Worm (Caenorhabditis elegans) whole organism, early embryonic: Measurements from ENCODE around the gene srd-66.

Experiments
- B0310.2 ChIP-seq: sonication (generic microtip); optimal IDR thresholded peaks from 2 replicates; lab custom pipeline; 2016; ENCODE audit warnings: mild to moderate bottlenecking, missing genetic modification characterization, missing compliant biosample characterization
- F13C5.2 ChIP-seq: sonication (generic microtip); optimal IDR thresholded peaks from 2 replicates; lab custom pipeline; 2017; ENCODE audit warnings: mild to moderate bottlenecking, missing genetic modification characterization, inconsistent platforms, missing compliant biosample characterization
- aly-1 ChIP-seq: sonication (generic microtip); optimal IDR thresholded peaks from 2 replicates; lab custom pipeline; 2016; ENCODE audit warnings: missing genetic modification characterization, missing compliant biosample characterization
- ama-1 ChIP-seq: fragments of 150-350 bp; optimal IDR thresholded peaks from 2 replicates; lab custom pipeline; 2014
- ceh-13 ChIP-seq: fragments of 200-800 bp; sonication (Bioruptor generic); optimal IDR thresholded peaks from 2 replicates; lab custom pipeline; 2018; ENCODE audit warnings: mild to moderate bottlenecking, missing genetic modification characterization, missing compliant biosample characterization
- ceh-36 ChIP-seq: sonication (generic microtip); optimal IDR thresholded peaks from 2 replicates; lab custom pipeline; 2016; ENCODE audit warnings: missing genetic modification characterization, inconsistent platforms, missing compliant biosample characterization
- ets-7 ChIP-seq: sonication (generic microtip); optimal IDR thresholded peaks from 2 replicates; lab custom pipeline; 2016; ENCODE audit warnings: missing genotype, missing genetic modification characterization, missing compliant biosample characterization
- flt-1 ChIP-seq: fragments of 200-800 bp; sonication (Bioruptor generic); IDR thresholded peaks from 2 replicates; pipeline ENCODE4 v1.3.6; 2022; ENCODE audit warnings: missing genetic modification characterization, missing compliant biosample characterization
- hmbx-1 ChIP-seq: sonication (generic microtip); optimal IDR thresholded peaks from 2 replicates; lab custom pipeline; 2016; ENCODE audit warnings: mild to moderate bottlenecking, missing genetic modification characterization, missing compliant biosample characterization
- hmg-4 ChIP-seq: fragments of 200-800 bp; sonication (Bioruptor generic); optimal IDR thresholded peaks from 2 replicates; lab custom pipeline; 2018; ENCODE audit warnings: mild to moderate bottlenecking, missing genetic modification characterization, missing compliant biosample characterization
- hnd-1 ChIP-seq: sonication (generic microtip); optimal IDR thresholded peaks from 2 replicates; lab custom pipeline; 2016; ENCODE audit warnings: missing genetic modification characterization, missing compliant biosample characterization
- pes-1 ChIP-seq: fragments of 200-800 bp; sonication (Bioruptor generic); IDR thresholded peaks from 2 replicates; pipeline ENCODE4 v1.3.6; 2022; ENCODE audit warnings: missing genetic modification reagents, missing genetic modification characterization, missing compliant biosample characterization
- scrt-1 ChIP-seq: fragments of 200-800 bp; sonication (Bioruptor generic); IDR thresholded peaks from 2 replicates; pipeline ENCODE4 v1.3.6; 2022; ENCODE audit warnings: missing genetic modification characterization, missing compliant biosample characterization
- sea-1 ChIP-seq: fragments of 200-800 bp; sonication (Bioruptor generic); conservative IDR thresholded peaks from 2 replicates; pipeline ENCODE4 v1.3.6; 2022; ENCODE audit warnings: missing genetic modification characterization, missing compliant biosample characterization
- tbx-11 ChIP-seq: fragments of 200-800 bp; sonication (Bioruptor generic); IDR thresholded peaks from 2 replicates; pipeline ENCODE4 v1.3.6; 2022; ENCODE audit warnings: missing genetic modification characterization, missing compliant biosample characterization
- tbx-37 ChIP-seq: fragments of 200-800 bp; sonication (Bioruptor generic); conservative IDR thresholded peaks from 2 replicates; pipeline ENCODE4 v1.3.6; 2022; ENCODE audit warnings: missing genetic modification reagents, missing genetic modification characterization, missing compliant biosample characterization
- tra-4 ChIP-seq: sonication (generic microtip); optimal IDR thresholded peaks from 2 replicates; lab custom pipeline; 2017; ENCODE audit warnings: missing genetic modification characterization, missing compliant biosample characterization

The srd-66 gene

ce11 chrIII:2013156-2013854 is 30.9 kb upstream of the srd-66 start:
- TF ChIP-seq scrt-1 (GFP tag; lab: Robert Waterston, UW), result no peak
- no peak for TF ChIP-seq aly-1 (tag; lab: Kevin White, UChicago)
- TF ChIP-seq pes-1, result no peak
- TF ChIP-seq ceh-36 (tag; lab: Kevin White, UChicago), result no peak
- no peak for TF ChIP-seq ama-1 (lab: Kevin White, UChicago)
- no peak for TF ChIP-seq tbx-11

DNA sequence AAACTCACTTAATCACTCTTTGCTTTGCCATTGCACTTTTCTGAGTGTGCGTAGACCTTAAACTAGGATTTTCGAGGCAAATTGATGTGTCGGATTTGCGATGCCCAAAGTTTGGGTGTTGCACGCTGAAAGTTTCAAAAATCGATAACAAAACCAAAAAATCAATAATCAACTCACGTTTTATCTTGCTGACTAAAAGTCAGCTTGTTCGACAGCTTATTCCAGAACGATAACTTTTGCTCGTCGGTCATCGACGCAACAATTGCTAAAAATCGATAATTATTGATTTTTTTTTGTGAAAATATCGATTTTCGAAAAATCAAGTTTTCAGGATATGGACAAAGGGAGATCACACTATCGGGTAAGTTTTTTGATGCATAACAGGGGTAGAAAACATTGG is 30.1 kb upstream of the srd-66 start:
- TF ChIP-seq ceh-13 (GFP tag; lab: Kevin White, UChicago) (no peak), hmg-4 (GFP tag; lab: Kevin White, UChicago) (no peak), hnd-1 (tag; lab: Kevin White, UChicago) (no peak), pes-1 (no peak), ceh-36 (tag; lab: Kevin White, UChicago) (no peak), flt-1 (GFP tag; lab: Robert Waterston, UW) (no peak), aly-1 (tag; lab: Kevin White, UChicago) (no peak), F13C5.2 (no peak), sea-1 (GFP tag; lab: Robert Waterston, UW) (no peak), ets-7 (tag; lab: Kevin White, UChicago) (no peak), scrt-1 (GFP tag; lab: Robert Waterston, UW) (no peak), B0310.2 (tag; lab: Kevin White, UChicago) (no peak), hmbx-1 (no peak), tbx-11 (no peak), tbx-37 (no peak), tra-4 (no peak), ama-1 (lab: Kevin White, UChicago) (no peak)

ce11 chrIII:2008894-2009293 is 26.4 kb upstream of the srd-66 start:
- no peak for TF ChIP-seq ceh-13 (GFP tag; lab: Kevin White, UChicago)

- TF ChIP-seq scrt-1 (GFP tag; lab: Robert Waterston, UW) (no peak), hnd-1 (tag; lab: Kevin White, UChicago) (no peak), ceh-36 (tag; lab: Kevin White, UChicago) (no peak), tbx-11 (no peak), B0310.2 (tag; lab: Kevin White, UChicago) (no peak)
These were observed 25.9 kb upstream of the srd-66 start for ce11 chrIII:2008334-2008733.

DNA sequence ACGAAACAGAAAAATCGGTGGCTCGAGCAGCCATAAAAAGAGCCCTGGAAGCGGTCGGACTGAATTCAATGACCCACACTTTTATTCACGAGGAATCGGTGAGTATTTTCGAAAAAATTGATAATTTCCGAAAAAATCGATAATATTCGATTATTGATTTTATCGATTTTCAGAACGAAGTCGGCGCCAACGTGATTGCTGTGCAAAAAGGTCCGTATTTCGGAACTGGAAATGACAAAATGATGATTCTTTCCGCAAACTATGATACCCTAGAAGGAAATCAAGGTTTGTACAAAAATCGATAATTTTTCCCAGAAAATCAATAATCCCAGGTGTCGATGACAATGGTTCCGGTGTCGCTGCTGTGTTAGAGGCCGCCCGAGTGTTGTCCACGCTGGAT is 24.5 kb upstream of the srd-66 start:
- TF ChIP-seq ets-7 (tag; lab: Kevin White, UChicago), result no peak
- TF ChIP-seq ceh-36 (tag; lab: Kevin White, UChicago), result no peak
- TF ChIP-seq scrt-1 (GFP tag; lab: Robert Waterston, UW), result no peak
- TF ChIP-seq hnd-1 (tag; lab: Kevin White, UChicago), result no peak
- TF ChIP-seq B0310.2 (tag; lab: Kevin White, UChicago), result no peak
- TF ChIP-seq aly-1 (tag; lab: Kevin White, UChicago), result no peak
- no peak for TF ChIP-seq pes-1
- TF ChIP-seq flt-1 (GFP tag; lab: Robert Waterston, UW), result no peak
- no peak for TF ChIP-seq ceh-13 (GFP tag; lab: Kevin White, UChicago)
- TF ChIP-seq sea-1 (GFP tag; lab: Robert Waterston, UW), result no peak
- TF ChIP-seq F13C5.2, result no peak

ce11 chrIII:2005729-2006128 is 23.3 kb upstream of the srd-66 start, which contains the start of gene Y39A3B.1:
Y39A3B.1 (plus strand) TSS chrIII:2006029.
- TF ChIP-seq ama-1 (lab: Kevin White, UChicago), result no peak
- no peak for TF ChIP-seq pes-1
- no peak for TF ChIP-seq aly-1 (tag; lab: Kevin White, UChicago)
- TF ChIP-seq tbx-11, result no peak
- no peak for TF ChIP-seq tbx-37
- no peak for TF ChIP-seq B0310.2 (tag; lab: Kevin White, UChicago)
- TF ChIP-seq hmbx-1, result no peak
- no peak for TF ChIP-seq sea-1 (GFP tag; lab: Robert Waterston, UW)

- TF ChIP-seq ceh-13 (GFP tag; lab: Kevin White, UChicago) (no peak), ama-1 (lab: Kevin White, UChicago) (no peak), aly-1 (tag; lab: Kevin White, UChicago) (no peak), scrt-1 (GFP tag; lab: Robert Waterston, UW) (no peak), flt-1 (GFP tag; lab: Robert Waterston, UW) (no peak), hmbx-1 (no peak), pes-1 (no peak), hnd-1 (tag; lab: Kevin White, UChicago) (no peak), F13C5.2 (no peak), tbx-11 (no peak), sea-1 (GFP tag; lab: Robert Waterston, UW) (no peak), hmg-4 (GFP tag; lab: Kevin White, UChicago) (no peak), B0310.2 (tag; lab: Kevin White, UChicago) (no peak), ets-7 (tag; lab: Kevin White, UChicago) (no peak), ceh-36 (tag; lab: Kevin White, UChicago) (no peak), tbx-37 (no peak), tra-4 (no peak)
These were observed 18.8 kb upstream of the srd-66 start for ce11 chrIII:2001210-2001609.

DNA sequence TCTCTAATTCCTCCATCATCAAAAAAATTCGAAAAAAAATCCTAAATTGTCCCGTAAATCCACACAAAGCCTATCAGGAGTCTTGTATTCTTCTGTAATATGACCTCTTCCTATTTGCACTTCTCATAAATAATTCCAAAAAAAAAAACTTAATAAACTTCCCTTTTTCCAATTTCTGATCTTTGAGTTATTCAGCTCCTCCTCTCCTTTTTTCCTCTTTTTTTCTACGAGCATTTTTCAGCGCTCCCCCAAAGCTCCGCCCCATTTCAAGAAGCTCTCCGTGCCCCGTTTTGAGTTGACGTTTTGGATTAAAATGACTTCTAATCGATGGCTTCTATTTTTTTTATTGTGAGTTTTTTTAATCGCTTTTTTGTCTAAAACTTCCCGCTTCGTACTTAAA is 15.1 kb upstream of the srd-66 start, which contains the start of gene lgc-42:
Gene lgc-42, plus strand, starts transcription at position 301 of the 400 bp plus-strand sequence.
- no peak for TF ChIP-seq sea-1 (GFP tag; lab: Robert Waterston, UW)
- TF ChIP-seq ets-7 (tag; lab: Kevin White, UChicago), result no peak
- no peak for TF ChIP-seq aly-1 (tag; lab: Kevin White, UChicago)
- TF ChIP-seq B0310.2 (tag; lab: Kevin White, UChicago), result no peak
